Worm (Caenorhabditis elegans) whole organism, midembryonic: ENCODE data around the gene F19B10.2.

Source experiments
- T22C8.4 ChIP-seq: fragments of 200-800 bp; sonication (Bioruptor generic); IDR thresholded peaks from 2 replicates; pipeline ENCODE4 v1.3.6; 2022; ENCODE audit warnings: missing genetic modification characterization, missing compliant biosample characterization
- cog-1 ChIP-seq: sonication (generic microtip); optimal IDR thresholded peaks from 2 replicates; lab custom pipeline; 2016; ENCODE audit warnings: missing genetic modification characterization, missing compliant biosample characterization
- flt-1 ChIP-seq: fragments of 200-800 bp; sonication (Bioruptor generic); IDR thresholded peaks from 2 replicates; pipeline ENCODE4 v1.3.6; 2022; ENCODE audit warnings: missing genetic modification characterization, missing compliant biosample characterization
- klf-2 ChIP-seq: fragments of 200-800 bp; sonication (Bioruptor generic); conservative IDR thresholded peaks from 2 replicates; pipeline ENCODE4 v1.3.6; 2022; ENCODE audit warnings: missing genetic modification reagents, missing genetic modification characterization, missing compliant biosample characterization
- med-1 ChIP-seq: sonication (generic microtip); optimal IDR thresholded peaks from 2 replicates; lab custom pipeline; 2017; ENCODE audit warnings: missing genetic modification characterization, mild to moderate bottlenecking, missing compliant biosample characterization, antibody characterized with exemption, missing genetic modification reagents; ENCODE audit not compliant: insufficient read depth
- ref-1 ChIP-seq: fragments of 200-800 bp; sonication (Bioruptor generic); conservative IDR thresholded peaks from 2 replicates; pipeline ENCODE4 v1.3.6; 2022; ENCODE audit warnings: missing genetic modification reagents, missing genetic modification characterization, missing compliant biosample characterization
- tab-1 ChIP-seq: fragments of 200-800 bp; sonication (Bioruptor generic); IDR thresholded peaks from 2 replicates; pipeline ENCODE4 v1.3.6; 2022; ENCODE audit warnings: missing genetic modification characterization, missing compliant biosample characterization
- ztf-23 ChIP-seq: fragments of 200-800 bp; sonication (Bioruptor generic); IDR thresholded peaks from 2 replicates; pipeline ENCODE4 v1.3.6; 2022; ENCODE audit warnings: missing genetic modification reagents, missing genetic modification characterization, missing compliant biosample characterization
- ztf-29 ChIP-seq: fragments of 200-800 bp; sonication (Bioruptor generic); IDR thresholded peaks from 2 replicates; pipeline ENCODE4 v1.3.6; 2022; ENCODE audit warnings: missing genetic modification reagents, missing genetic modification characterization, missing compliant biosample characterization

- no peak for TF ChIP-seq flt-1 (GFP tag; lab: Robert Waterston, UW)
- TF ChIP-seq ref-1 (GFP tag; lab: Robert Waterston, UW) = no peak
- no peak for TF ChIP-seq med-1
- no peak for TF ChIP-seq T22C8.4
- no peak for TF ChIP-seq ztf-23 (GFP tag; lab: Robert Waterston, UW)
- TF ChIP-seq cog-1 = no peak
- TF ChIP-seq ztf-29 = no peak
- TF ChIP-seq tab-1 (GFP tag; lab: Robert Waterston, UW) = no peak
- TF ChIP-seq klf-2 (GFP tag; lab: Robert Waterston, UW) = no peak
Measured at ce11 chrII:3716455-3716854, 41.2 kb downstream of the F19B10.2 start, which contains the start of gene srh-99.
